Fruit fly (Drosophila melanogaster): ENCODE measurements around the gene Tace.
A peak's percentile ranks its signal among the peaks of the same experiment; 100 is the strongest.

The Tace gene

DNA sequence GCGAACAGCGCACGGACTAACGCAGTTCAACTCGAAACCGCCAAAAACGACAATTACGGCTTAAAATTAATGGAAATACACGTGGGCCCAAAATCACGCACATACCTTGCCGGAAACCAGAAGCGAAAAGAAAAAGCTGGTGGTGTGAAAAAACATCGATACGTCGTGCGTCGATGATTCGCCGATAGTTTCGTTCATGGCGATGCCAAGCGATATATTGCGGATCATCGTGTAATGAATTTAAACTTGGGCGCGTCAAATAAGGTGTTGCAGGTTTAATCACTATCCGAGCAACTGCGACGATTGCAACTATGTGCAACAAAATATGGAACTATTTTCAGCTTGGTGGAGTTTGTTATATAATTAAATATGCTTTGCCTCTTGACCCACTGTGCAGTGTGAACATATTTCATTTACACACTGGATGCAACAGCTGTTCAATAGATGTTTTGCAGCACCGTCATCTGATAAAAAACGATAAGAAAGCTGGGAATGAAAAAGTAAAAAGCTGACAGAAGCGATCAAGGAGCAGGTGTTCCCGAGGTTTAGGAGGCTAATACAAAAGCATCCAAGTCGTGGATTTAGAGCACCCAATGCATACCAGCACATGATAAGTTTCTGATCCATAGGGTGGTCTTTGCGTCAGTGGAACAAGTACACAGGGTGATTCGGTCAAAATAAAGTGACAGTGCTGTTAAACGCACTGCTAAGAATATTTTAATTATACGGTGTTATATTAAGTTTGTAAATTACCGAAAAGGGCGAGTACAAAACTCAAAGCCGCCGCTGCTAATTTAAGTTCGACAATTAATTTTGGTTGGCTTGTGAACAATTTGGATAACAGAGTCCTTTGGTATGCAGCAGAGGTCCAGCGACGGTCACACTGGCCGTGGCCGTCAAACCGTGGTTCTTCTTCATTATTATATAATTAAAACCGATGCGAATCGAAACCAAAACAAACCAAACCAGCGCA lies 46.0 kb downstream of the Tace start, which contains the start of the genes RpL32 and CG7943:
TSS of gene RpL32 (minus strand) at position 133 of the 973 bp plus-strand sequence.
TSS of gene CG7943 (plus strand) at position 442 of the 973 bp plus-strand sequence.
- TF ChIP-seq D1 (tag; optimal IDR thresholded peaks at IDR 0.05) (no peak), CG13204 (GFP tag; optimal IDR thresholded peaks at IDR 0.05) (no peak), CG34367 (tag; optimal IDR thresholded peaks at IDR 0.05) (peak; percentile 77), rn (GFP tag; IDR thresholded peaks at IDR 0.05) (peak; percentile 73), CG8159 (tag; optimal IDR thresholded peaks at IDR 0.05) (peak; percentile 84), EcR (GFP tag; optimal IDR thresholded peaks at IDR 0.05) (no peak), gl (tag; optimal IDR thresholded peaks at IDR 0.05) (peak; percentile 78), CG14655 (GFP tag; optimal IDR thresholded peaks at IDR 0.05) (no peak), CG17806 (tag; optimal IDR thresholded peaks at IDR 0.05) (peak; percentile 83), CG12605 (GFP tag; IDR thresholded peaks at IDR 0.05) (peak; percentile 78), fd96Ca (GFP tag; IDR thresholded peaks at IDR 0.05) (peak; percentile 95), CG8301 (tag; optimal IDR thresholded peaks at IDR 0.05) (peak; percentile 81), CG9948 (tag; optimal IDR thresholded peaks at IDR 0.05) (peak; percentile 76), CG10348 (GFP tag; IDR thresholded peaks at IDR 0.05) (peak; percentile 84), CG4496 (GFP tag; IDR thresholded peaks at IDR 0.05) (peak; percentile 94), Pif1B (GFP tag; optimal IDR thresholded peaks at IDR 0.05) (peak; percentile 94), Snoo (tag; optimal IDR thresholded peaks at IDR 0.05) (peak; percentile 94), Ets98B (GFP tag; IDR thresholded peaks at IDR 0.05) (peak; percentile 92), CG32121 (GFP tag; IDR thresholded peaks at IDR 0.05) (peak; percentile 89), Pif1A (GFP tag; optimal IDR thresholded peaks at IDR 0.05) (peak; percentile 88), CG15710 (tag; optimal IDR thresholded peaks at IDR 0.05) (peak; percentile 83)

dm6 chr3R:30050448-30050847 lies 50.1 kb downstream of the Tace start:
- TF ChIP-seq CG14655 (GFP tag; optimal IDR thresholded peaks at IDR 0.05): no peak
- no peak for TF ChIP-seq fd96Ca (GFP tag; IDR thresholded peaks at IDR 0.05)
- TF ChIP-seq rn (GFP tag; IDR thresholded peaks at IDR 0.05): no peak
- TF ChIP-seq Ets98B (GFP tag; IDR thresholded peaks at IDR 0.05): no peak
- TF ChIP-seq CG8159 (tag; optimal IDR thresholded peaks at IDR 0.05): no peak
- no peak for TF ChIP-seq Pif1B (GFP tag; optimal IDR thresholded peaks at IDR 0.05)
- no peak for TF ChIP-seq CG4496 (GFP tag; IDR thresholded peaks at IDR 0.05)

dm6 chr3R:30051933-30052332 lies 51.6 kb downstream of the Tace start, which contains the start of gene CG15528:
CG15528 (minus strand) TSS chr3R:30052112.
- TF ChIP-seq Pif1B (GFP tag; optimal IDR thresholded peaks at IDR 0.05): no peak
- no peak for TF ChIP-seq CG8159 (tag; optimal IDR thresholded peaks at IDR 0.05)
- no peak for TF ChIP-seq Ets98B (GFP tag; IDR thresholded peaks at IDR 0.05)
- no peak for TF ChIP-seq CG32121 (GFP tag; IDR thresholded peaks at IDR 0.05)

DNA sequence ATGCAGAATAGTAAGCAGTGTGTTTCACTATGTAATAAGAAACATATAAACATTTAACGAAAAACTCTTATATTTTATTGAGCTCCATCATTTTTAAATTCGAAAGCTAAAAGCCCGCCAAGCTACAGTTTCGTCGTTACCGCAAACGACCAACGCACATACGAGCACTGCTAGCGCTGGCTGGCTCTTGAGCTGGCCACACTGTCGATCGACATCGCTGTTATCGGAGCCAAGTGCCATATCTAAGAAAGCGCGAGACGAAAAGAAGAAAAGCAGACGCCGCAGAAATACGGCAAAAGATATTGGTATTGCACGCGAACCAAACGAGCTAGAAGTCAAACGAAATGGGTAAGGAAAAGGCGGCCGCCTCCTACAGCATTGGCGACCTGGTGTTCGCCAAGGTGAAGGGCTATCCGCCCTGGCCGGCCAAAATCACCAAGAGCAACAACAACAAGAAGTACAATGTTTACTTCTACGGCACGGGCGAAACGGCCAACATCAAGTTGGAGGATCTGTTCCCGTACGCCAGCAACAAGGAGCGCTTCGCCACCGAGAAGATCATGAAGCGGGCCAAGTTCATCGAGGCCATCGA lies 52.2 kb downstream of the Tace start, which contains the start of gene Jasper:
TSS of gene Jasper (plus strand) at position 60 of the 592 bp plus-strand sequence.
- TF ChIP-seq CG8159 (tag; optimal IDR thresholded peaks at IDR 0.05) (no peak), CG12605 (GFP tag; IDR thresholded peaks at IDR 0.05) (no peak), CG8301 (tag; optimal IDR thresholded peaks at IDR 0.05) (no peak), Snoo (tag; optimal IDR thresholded peaks at IDR 0.05) (no peak), CG32121 (GFP tag; IDR thresholded peaks at IDR 0.05) (no peak), fd96Ca (GFP tag; IDR thresholded peaks at IDR 0.05) (no peak), CG9948 (tag; optimal IDR thresholded peaks at IDR 0.05) (no peak), EcR (GFP tag; optimal IDR thresholded peaks at IDR 0.05) (no peak), Pif1A (GFP tag; optimal IDR thresholded peaks at IDR 0.05) (no peak), CG34367 (tag; optimal IDR thresholded peaks at IDR 0.05) (no peak), Pif1B (GFP tag; optimal IDR thresholded peaks at IDR 0.05) (no peak), CG15710 (tag; optimal IDR thresholded peaks at IDR 0.05) (no peak), D1 (tag; optimal IDR thresholded peaks at IDR 0.05) (no peak), rn (GFP tag; IDR thresholded peaks at IDR 0.05) (no peak)

Data from whole organism, pupa.